Fruit fly (Drosophila melanogaster) S2 (cell line): ENCODE results near the gene CG42335.

Source experiments
- CG8478 ChIP-seq: fragments of >200 bp; optimal IDR thresholded peaks from 2 replicates; lab custom pipeline; 2018
- CTCF ChIP-seq, 2 experiments: fragments of >200 bp; optimal IDR thresholded peaks; 2 replicates each; lab custom pipeline; 2018

- TF ChIP-seq CG8478 (lab: Kevin White, UChicago) (no peak), CTCF (optimal IDR thresholded peaks at IDR 0.05; lab: Kevin White, UChicago) (no peak)
These were observed 9.3 kb upstream of the CG42335 start, which contains the start of gene CG31233 for dm6 chr3R:21748954-21749920.
